Worm (Caenorhabditis elegans) whole organism, late embryonic: ENCODE measurements around the gene C13A10.2.

Source experiments
- C08G9.2 ChIP-seq: sonication (generic microtip); optimal IDR thresholded peaks from 2 replicates; lab custom pipeline; 2016; ENCODE audit warnings: mild to moderate bottlenecking, missing genetic modification characterization, moderate library complexity, missing compliant biosample characterization
- ceh-9 ChIP-seq: sonication (generic microtip); optimal IDR thresholded peaks from 2 replicates; lab custom pipeline; 2016; ENCODE audit warnings: mild to moderate bottlenecking, missing genetic modification characterization, inconsistent platforms, missing compliant biosample characterization
- elt-2 ChIP-seq: sonication (generic microtip); optimal IDR thresholded peaks from 2 replicates; lab custom pipeline; 2016; ENCODE audit warnings: missing genetic modification reagents, missing genetic modification characterization, missing compliant biosample characterization
- fkh-6 ChIP-seq: sonication (generic microtip); optimal IDR thresholded peaks from 2 replicates; lab custom pipeline; 2016; ENCODE audit warnings: missing genetic modification characterization, missing compliant biosample characterization
- lim-6 ChIP-seq: sonication (generic microtip); optimal IDR thresholded peaks from 2 replicates; lab custom pipeline; 2016; ENCODE audit warnings: missing genetic modification characterization, missing compliant biosample characterization
- pha-2 ChIP-seq: sonication (generic microtip); optimal IDR thresholded peaks from 2 replicates; lab custom pipeline; 2017; ENCODE audit warnings: mild to moderate bottlenecking, missing genetic modification characterization, missing compliant biosample characterization
- pha-4 ChIP-seq: fragments of 150-350 bp; optimal IDR thresholded peaks from 2 replicates; lab custom pipeline; 2018; ENCODE audit warnings: missing biosample characterization, missing genetic modification reagents, missing genetic modification characterization
- tbx-2 ChIP-seq: sonication (generic microtip); optimal IDR thresholded peaks from 2 replicates; lab custom pipeline; 2016; ENCODE audit warnings: missing genetic modification characterization, missing compliant biosample characterization

DNA sequence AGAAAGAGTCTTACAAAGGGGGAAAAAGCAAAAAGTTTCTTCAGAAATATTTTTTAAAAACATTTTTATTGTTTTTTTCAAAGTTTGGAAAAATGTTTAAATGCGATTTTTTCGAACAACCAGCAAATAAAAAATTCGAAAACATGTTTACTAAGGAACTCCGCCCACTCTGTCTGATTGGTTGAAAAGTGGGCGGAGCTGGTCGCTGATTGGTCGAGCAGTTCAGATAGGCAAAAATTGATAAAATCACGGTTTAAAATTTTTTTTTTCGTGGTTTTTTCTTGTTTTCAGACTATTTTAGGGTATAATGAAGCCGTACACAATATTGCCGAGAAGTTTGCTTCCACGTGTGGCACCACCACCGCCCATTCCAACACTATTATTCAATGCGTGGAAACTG lies 14.3 kb upstream of the C13A10.2 start:
- TF ChIP-seq C08G9.2 (tag; lab: Kevin White, UChicago) (no peak), pha-4 (no peak), elt-2 (tag; lab: Kevin White, UChicago) (no peak), tbx-2 (tag; lab: Kevin White, UChicago) (no peak), fkh-6 (tag; lab: Kevin White, UChicago) (no peak), lim-6 (tag; lab: Kevin White, UChicago) (no peak), ceh-9 (tag; lab: Kevin White, UChicago) (no peak), pha-2 (no peak)
